Fruit fly (Drosophila melanogaster) whole organism, embryonic: Measurements from ENCODE around the gene Tehao.
"Not testable (repeated sequence)": the region's sequence is repeated elsewhere in the genome, so short reads cannot be mapped to it uniquely, and the experiment has no call there.

Source experiments
- Bteb2 ChIP-seq: fragments of 200-800 bp; sonication (Bioruptor generic); optimal IDR thresholded peaks from 2 replicates; lab custom pipeline; 2016; ENCODE audit warnings: missing biosample characterization, missing genetic modification characterization
- CG10543 ChIP-seq: fragments of 200-800 bp; sonication (Bioruptor generic); optimal IDR thresholded peaks from 3 replicates; lab custom pipeline; 2017; ENCODE audit warnings: missing biosample characterization, mild to moderate bottlenecking, missing genetic modification characterization, moderate library complexity
- CG13123 ChIP-seq: fragments of 200-800 bp; sonication (Bioruptor generic); optimal IDR thresholded peaks from 2 replicates; lab custom pipeline; 2016; ENCODE audit warnings: missing biosample characterization, missing genetic modification characterization
- CG13775 ChIP-seq: fragments of 200-800 bp; sonication (Bioruptor generic); optimal IDR thresholded peaks from 3 replicates; lab custom pipeline; 2017; ENCODE audit warnings: missing biosample characterization, mild to moderate bottlenecking, missing genetic modification characterization
- CG13894 ChIP-seq: fragments of 200-800 bp; sonication (Bioruptor generic); optimal IDR thresholded peaks from 3 replicates; lab custom pipeline; 2018; ENCODE audit warnings: missing biosample characterization, mild to moderate bottlenecking, missing genetic modification characterization, moderate library complexity
- CG15696 ChIP-seq: fragments of 200-800 bp; sonication (Bioruptor generic); optimal IDR thresholded peaks from 2 replicates; lab custom pipeline; 2019; ENCODE audit warnings: missing biosample characterization, mild to moderate bottlenecking, missing genetic modification characterization, moderate library complexity
- CG16813 ChIP-seq: fragments of 200-800 bp; sonication (Bioruptor generic); IDR thresholded peaks from 3 replicates; pipeline ENCODE4 v1.3.6; 2022; ENCODE audit warnings: missing biosample characterization, missing genetic modification characterization; ENCODE audit not compliant: partially characterized antibody
- CG18619 ChIP-seq: fragments of 200-800 bp; sonication (Bioruptor generic); optimal IDR thresholded peaks from 3 replicates; lab custom pipeline; 2017; ENCODE audit warnings: missing biosample characterization, mild to moderate bottlenecking, missing genetic modification characterization
- CG4404 ChIP-seq: fragments of 200-800 bp; sonication (Bioruptor generic); IDR thresholded peaks from 2 replicates; pipeline ENCODE4 v1.3.6; 2022; ENCODE audit warnings: missing biosample characterization, missing genetic modification characterization
- CG4424 ChIP-seq: fragments of 200-800 bp; sonication (Bioruptor generic); optimal IDR thresholded peaks from 3 replicates; lab custom pipeline; 2016; ENCODE audit warnings: missing biosample characterization, missing genetic modification characterization
- CG6272 ChIP-seq: fragments of 200-800 bp; sonication (Bioruptor generic); IDR thresholded peaks from 2 replicates; pipeline ENCODE4 v1.3.6; 2022; ENCODE audit warnings: missing biosample characterization, missing genetic modification characterization
- CG7556 ChIP-seq: fragments of 200-800 bp; sonication (Bioruptor generic); optimal IDR thresholded peaks from 2 replicates; lab custom pipeline; 2017; ENCODE audit warnings: missing biosample characterization, mild to moderate bottlenecking, missing genetic modification characterization
- CG9817 ChIP-seq: fragments of 200-800 bp; sonication (Bioruptor generic); optimal IDR thresholded peaks from 2 replicates; lab custom pipeline; 2018; ENCODE audit warnings: missing biosample characterization, mild to moderate bottlenecking, missing genetic modification characterization, moderate library complexity
- Deaf1 ChIP-seq: fragments of 200-800 bp; optimal IDR thresholded peaks from 3 replicates; lab custom pipeline; 2019; ENCODE audit warnings: missing biosample characterization, mild to moderate bottlenecking, missing genetic modification characterization, moderate library complexity
- Elba2 ChIP-seq: fragments of 200-800 bp; sonication (Bioruptor generic); optimal IDR thresholded peaks from 3 replicates; lab custom pipeline; 2016; ENCODE audit warnings: missing biosample characterization, missing genetic modification characterization
- Ets97D ChIP-seq: fragments of 200-800 bp; sonication (Bioruptor generic); optimal IDR thresholded peaks from 3 replicates; lab custom pipeline; 2016; ENCODE audit warnings: missing biosample characterization, missing genetic modification characterization
- Hey ChIP-seq: fragments of 200-800 bp; sonication (Bioruptor generic); optimal IDR thresholded peaks from 3 replicates; lab custom pipeline; 2018; ENCODE audit warnings: missing biosample characterization, mild to moderate bottlenecking, missing genetic modification characterization
- HmgZ ChIP-seq: fragments of 200-800 bp; sonication (Bioruptor generic); optimal IDR thresholded peaks from 2 replicates; lab custom pipeline; 2018; ENCODE audit warnings: missing biosample characterization, mild to moderate bottlenecking, missing genetic modification characterization
- MBD-R2 ChIP-seq: fragments of 200-800 bp; sonication (Bioruptor generic); IDR thresholded peaks from 2 replicates; pipeline ENCODE4 v1.3.6; 2022; ENCODE audit warnings: missing biosample characterization, missing genetic modification characterization
- Med ChIP-seq: fragments of 200-800 bp; sonication (Bioruptor generic); peaks from one replicate; lab custom pipeline; 2016; ENCODE audit warnings: missing biosample characterization, missing genetic modification characterization, mild to moderate bottlenecking, inconsistent platforms, moderate library complexity
- Meics ChIP-seq: fragments of 200-800 bp; sonication (Bioruptor generic); optimal IDR thresholded peaks from 2 replicates; lab custom pipeline; 2017; ENCODE audit warnings: missing biosample characterization, mild to moderate bottlenecking, missing genetic modification characterization
- Pdp1 ChIP-seq, 2 experiments: fragments of 200-800 bp; sonication (Bioruptor generic); optimal IDR thresholded peaks; 3 replicates each; lab custom pipeline; 2016; ENCODE audit warnings: missing biosample characterization in 2 of 2, missing genetic modification characterization in 2 of 2, mild to moderate bottlenecking in 1 of 2, moderate library complexity in 1 of 2
- Tbp ChIP-seq: fragments of >200 bp; optimal IDR thresholded peaks from 2 replicates; lab custom pipeline; 2018; ENCODE audit warnings: missing biosample characterization, missing genetic modification characterization
- Vsx1 ChIP-seq: fragments of 200-800 bp; sonication (Bioruptor generic); optimal IDR thresholded peaks from 2 replicates; lab custom pipeline; 2017; ENCODE audit warnings: missing biosample characterization, mild to moderate bottlenecking, missing genetic modification characterization, missing genetic modification reagents
- Xbp1 ChIP-seq: fragments of 200-800 bp; sonication (Bioruptor generic); optimal IDR thresholded peaks from 3 replicates; lab custom pipeline; 2016; ENCODE audit warnings: missing biosample characterization, mild to moderate bottlenecking, missing genetic modification characterization
- Xrp1 ChIP-seq: fragments of 200-800 bp; sonication (Bioruptor generic); IDR thresholded peaks from 2 replicates; pipeline ENCODE4 v1.3.6; 2022; ENCODE audit warnings: missing biosample characterization, missing genetic modification characterization
- abd-A ChIP-seq: fragments of 200-800 bp; sonication (Bioruptor generic); optimal IDR thresholded peaks from 3 replicates; lab custom pipeline; 2019; ENCODE audit warnings: missing biosample characterization, mild to moderate bottlenecking, missing genetic modification characterization, moderate library complexity
- az2 ChIP-seq: fragments of 200-800 bp; sonication (Bioruptor generic); optimal IDR thresholded peaks from 3 replicates; lab custom pipeline; 2016; ENCODE audit warnings: missing biosample characterization, missing genetic modification characterization
- bbx ChIP-seq: fragments of 200-800 bp; sonication (Bioruptor generic); IDR thresholded peaks from 2 replicates; pipeline ENCODE4 v1.3.6; 2022; ENCODE audit warnings: missing biosample characterization, missing genetic modification characterization; ENCODE audit not compliant: partially characterized antibody
- cg ChIP-seq: fragments of 200-800 bp; sonication (Bioruptor generic); optimal IDR thresholded peaks from 3 replicates; lab custom pipeline; 2019; ENCODE audit warnings: missing biosample characterization, mild to moderate bottlenecking, missing genetic modification characterization, moderate library complexity
- chinmo ChIP-seq: fragments of 200-800 bp; sonication (Bioruptor generic); IDR thresholded peaks from 4 replicates; pipeline ENCODE4 v1.3.6; 2022; ENCODE audit warnings: missing biosample characterization, missing genetic modification characterization; ENCODE audit not compliant: partially characterized antibody
- croc ChIP-seq: fragments of 200-800 bp; sonication (Bioruptor generic); conservative IDR thresholded peaks from 3 replicates; pipeline ENCODE4 v1.3.6; 2022; ENCODE audit warnings: missing biosample characterization, missing genetic modification characterization
- da ChIP-seq: fragments of 200-800 bp; sonication (Bioruptor generic); optimal IDR thresholded peaks from 2 replicates; lab custom pipeline; 2016; ENCODE audit warnings: missing biosample characterization, missing genetic modification characterization
- dmrt11E ChIP-seq: fragments of 200-800 bp; sonication (Bioruptor generic); optimal IDR thresholded peaks from 3 replicates; lab custom pipeline; 2018; ENCODE audit warnings: missing biosample characterization, mild to moderate bottlenecking, missing genetic modification characterization, moderate library complexity
- maf-S ChIP-seq: fragments of 200-800 bp; sonication (Bioruptor generic); optimal IDR thresholded peaks from 2 replicates; lab custom pipeline; 2016; ENCODE audit warnings: missing biosample characterization, missing genetic modification characterization
- mirr ChIP-seq: fragments of 200-800 bp; sonication (Bioruptor generic); optimal IDR thresholded peaks from 3 replicates; lab custom pipeline; 2018; ENCODE audit warnings: missing biosample characterization, mild to moderate bottlenecking, missing genetic modification characterization
- sd ChIP-seq: fragments of 200-800 bp; sonication (Bioruptor generic); optimal IDR thresholded peaks from 3 replicates; lab custom pipeline; 2018; ENCODE audit warnings: missing biosample characterization, mild to moderate bottlenecking, missing genetic modification characterization, moderate library complexity
- sens-2 ChIP-seq: fragments of 200-800 bp; sonication (Bioruptor generic); IDR thresholded peaks from 2 replicates; pipeline ENCODE4 v1.3.6; 2022; ENCODE audit warnings: missing biosample characterization, missing genetic modification characterization
- so ChIP-seq: fragments of 200-800 bp; sonication (Bioruptor generic); IDR thresholded peaks from 3 replicates; pipeline ENCODE4 v1.3.6; 2022; ENCODE audit warnings: missing biosample characterization, missing genetic modification characterization
- tio ChIP-seq: fragments of 200-800 bp; sonication (Bioruptor generic); optimal IDR thresholded peaks from 2 replicates; lab custom pipeline; 2017; ENCODE audit warnings: missing biosample characterization, missing genetic modification characterization, inconsistent platforms
- tup ChIP-seq: fragments of 200-800 bp; sonication (Bioruptor generic); optimal IDR thresholded peaks from 2 replicates; lab custom pipeline; 2016; ENCODE audit warnings: missing biosample characterization, mild to moderate bottlenecking, missing genetic modification characterization, moderate library complexity
- wor ChIP-seq: fragments of 200-800 bp; sonication (Bioruptor generic); IDR thresholded peaks from 2 replicates; pipeline ENCODE4 v1.3.6; 2022; ENCODE audit warnings: missing biosample characterization, missing genetic modification characterization

Gene Tehao

DNA sequence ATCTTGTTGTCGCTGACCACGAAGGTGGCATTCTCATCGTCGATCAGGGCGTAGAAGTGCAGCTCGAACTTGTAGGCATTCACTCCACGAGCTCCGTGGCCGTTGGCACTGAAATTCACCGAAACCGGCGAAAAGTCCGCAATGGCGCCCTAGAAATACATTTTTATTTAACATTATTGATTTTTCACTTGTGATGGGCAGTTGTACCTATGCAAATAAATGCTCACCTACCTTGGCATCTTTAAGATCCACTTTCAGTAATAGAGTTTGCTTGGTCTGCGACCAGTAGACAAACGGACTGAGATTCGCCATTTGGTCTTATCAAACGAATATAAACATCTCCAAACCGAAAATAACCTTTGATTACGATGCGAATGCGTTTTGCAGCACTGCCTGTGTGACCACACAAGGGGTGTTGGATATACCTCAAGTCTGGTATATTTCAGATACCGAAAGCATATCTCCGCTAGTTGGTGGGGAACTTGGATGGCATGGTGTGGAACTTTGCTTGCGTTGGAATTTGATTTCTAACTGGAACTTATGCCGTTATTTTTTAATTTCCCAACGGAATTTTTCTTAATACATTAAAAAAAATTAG, 9.9 kb downstream of the Tehao start, which contains the start of gene Hacd2 (continued):
- TF ChIP-seq Pdp1 (GFP tag; optimal IDR thresholded peaks at IDR 0.05; lab: Kevin White, UChicago): peak in 1 of 2 experiments; percentile 77
- TF ChIP-seq Xbp1 (GFP tag; lab: Kevin White, UChicago): peak; percentile 35
- no peak for TF ChIP-seq CG15696 (tag; lab: Kevin White, UChicago)
- peak; percentile 49; the same call in 2 of the 3 replicates for TF ChIP-seq CG16813 (GFP tag; lab: Robert Waterston, UW)
- TF ChIP-seq CG6272 (GFP tag; lab: Robert Waterston, UW): 0 out of 2 replicates have a peak, but pooled peaks have one; percentile 16
- peak; percentile 97 for TF ChIP-seq sd (tag; lab: Kevin White, UChicago)
- peak; percentile 29 for TF ChIP-seq CG13123 (GFP tag; lab: Kevin White, UChicago)
- TF ChIP-seq maf-S (GFP tag; lab: Kevin White, UChicago): peak; percentile 24
- no peak for TF ChIP-seq CG7556 (GFP tag; lab: Kevin White, UChicago)
- peak; percentile 94 for TF ChIP-seq MBD-R2 (GFP tag; lab: Robert Waterston, UW)

DNA sequence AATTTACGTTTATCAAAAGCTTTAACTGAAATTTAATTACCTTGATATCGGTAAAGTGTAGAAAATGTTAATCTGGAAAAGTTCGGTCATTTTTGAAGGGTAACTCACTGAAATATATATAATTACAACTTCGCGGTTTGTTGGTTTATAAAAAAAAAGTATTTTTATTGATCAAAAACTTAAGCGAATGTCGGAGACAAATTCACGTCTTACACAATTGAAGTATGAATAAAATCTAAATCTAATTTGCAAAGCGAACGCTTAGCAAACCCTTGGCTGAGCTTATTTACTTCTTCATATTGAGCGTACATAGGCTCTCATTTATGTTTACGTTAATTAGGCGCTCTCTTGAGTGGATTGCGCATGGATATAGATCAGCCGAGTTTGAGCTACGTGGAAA, 14.0 kb downstream of the Tehao start, which contains the start of gene Hsp60D:
Gene Hsp60D (minus strand): TSS at position 101 of the 400 bp plus-strand sequence.
- TF ChIP-seq az2 (GFP tag; lab: Kevin White, UChicago); CG9817 (tag; lab: Kevin White, UChicago); bbx (GFP tag; lab: Robert Waterston, UW): not testable (repeated sequence)

dm6 chr2L:13457037-13457547, 21.7 kb downstream of the Tehao start, which contains the start of gene CG42809:
CG42809 (plus strand) TSS chr2L:13457497.
- TF ChIP-seq dmrt11E (tag; lab: Kevin White, UChicago) (no peak), Deaf1 (tag; lab: Kevin White, UChicago) (peak; percentile 43), Ets97D (GFP tag; lab: Kevin White, UChicago) (peak; percentile 39), sd (tag; lab: Kevin White, UChicago) (no peak), CG18619 (no peak), croc (no peak), CG10543 (GFP tag; lab: Kevin White, UChicago) (peak; percentile 45), CG4404 (GFP tag; lab: Robert Waterston, UW) (no peak), mirr (GFP tag; lab: Kevin White, UChicago) (peak; percentile 41), Med (GFP tag; lab: Kevin White, UChicago) (peak; percentile 63), abd-A (tag; lab: Kevin White, UChicago) (peak; percentile 92), Hey (tag; lab: Kevin White, UChicago) (no peak), CG13894 (tag; lab: Kevin White, UChicago) (peak; percentile 32), cg (GFP tag; lab: Kevin White, UChicago) (peak; percentile 38)

- TF ChIP-seq Hey (tag; lab: Kevin White, UChicago) (no peak), wor (GFP tag; lab: Robert Waterston, UW) (no peak), Bteb2 (GFP tag; lab: Kevin White, UChicago) (no peak), tup (GFP tag; lab: Kevin White, UChicago) (no peak), Meics (no peak), Elba2 (GFP tag; lab: Kevin White, UChicago) (no peak), maf-S (GFP tag; lab: Kevin White, UChicago) (no peak), chinmo (GFP tag; lab: Robert Waterston, UW) (no peak), Vsx1 (GFP tag; lab: Kevin White, UChicago) (no peak), Tbp (GFP tag; lab: Kevin White, UChicago) (no peak), da (GFP tag; lab: Kevin White, UChicago) (no peak), so (GFP tag; lab: Robert Waterston, UW) (0 out of 3 replicates have a peak, but pooled peaks have one; percentile 58), CG13775 (no peak), Xrp1 (no peak), CG4424 (GFP tag; lab: Kevin White, UChicago) (no peak), tio (GFP tag; lab: Kevin White, UChicago) (no peak), sens-2 (GFP tag; lab: Robert Waterston, UW) (no peak), HmgZ (tag; lab: Kevin White, UChicago) (no peak)
Measured at dm6 chr2L:13458991-13459731, 23.7 kb downstream of the Tehao start, which contains the start of gene CG42810. CG42810 (plus strand) TSS chr2L:13459681.
